Fruit fly (Drosophila melanogaster): ENCODE data around the gene SLIRP1.

Gene SLIRP1

DNA sequence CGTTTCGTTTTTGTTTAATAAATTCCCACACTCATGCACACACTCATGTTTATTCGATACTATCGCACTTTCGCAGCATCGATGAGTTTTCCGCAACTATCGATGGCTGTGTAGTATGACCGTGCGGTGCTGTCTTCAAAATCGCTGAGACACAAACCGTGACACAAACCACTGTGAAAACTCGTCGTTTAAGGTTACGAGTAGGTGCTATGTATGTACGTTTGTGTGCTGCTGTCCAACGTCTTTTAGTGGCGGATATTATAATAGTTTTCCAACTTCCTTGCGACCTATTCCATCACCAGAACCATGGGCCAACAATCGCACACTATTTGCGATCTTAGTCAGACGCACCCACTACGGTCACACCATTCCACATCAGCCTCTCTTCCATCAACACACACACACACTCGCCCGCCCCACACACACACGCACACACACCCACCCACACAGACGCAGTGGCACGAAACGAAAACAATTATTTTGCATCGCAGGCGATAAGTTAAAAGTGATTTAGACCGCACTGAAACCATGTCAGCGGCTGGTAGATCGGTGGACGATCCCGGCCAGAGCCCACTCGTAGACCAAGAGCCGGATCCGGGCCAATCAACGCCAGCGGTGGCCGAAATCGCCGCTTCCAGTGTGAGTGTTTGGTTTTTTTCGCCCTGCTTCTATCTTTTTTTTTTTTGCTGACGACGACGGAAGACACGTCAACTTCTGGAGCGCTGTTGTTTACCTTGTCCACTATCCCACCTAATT is 5.0 kb upstream of the SLIRP1 start, which contains the start of the genes Dd and CG1486 (continued):
- no peak for TF ChIP-seq zen (tag; optimal IDR thresholded peaks at IDR 0.05)
- TF ChIP-seq dmrt99B (tag; optimal IDR thresholded peaks at IDR 0.05) = no peak
- no peak for TF ChIP-seq CG4730 (GFP tag; IDR thresholded peaks at IDR 0.05)
- TF ChIP-seq rib (GFP tag; IDR thresholded peaks at IDR 0.05) = no peak
- TF ChIP-seq E2f1 (GFP tag; IDR thresholded peaks at IDR 0.05) = no peak
- TF ChIP-seq yki (optimal IDR thresholded peaks at IDR 0.05) = peak; percentile 9
- no peak for TF ChIP-seq CG6175 (GFP tag; IDR thresholded peaks at IDR 0.05)
- TF ChIP-seq Dll (GFP tag; IDR thresholded peaks at IDR 0.05; ENCODE audit: partially characterized antibody) = peak; percentile 86
- TF ChIP-seq CG9932 (GFP tag; IDR thresholded peaks at IDR 0.05) = 0 out of 2 replicates have a peak, but pooled peaks have one; percentile 31
- TF ChIP-seq wor (GFP tag; IDR thresholded peaks at IDR 0.05) = no peak
- TF ChIP-seq MTF-1 (GFP tag; optimal IDR thresholded peaks at IDR 0.05; ENCODE audit: borderline replicate concordance) = no peak
- TF ChIP-seq Stat92E (GFP tag; optimal IDR thresholded peaks at IDR 0.05) = peak in 1 of 3 experiments; percentile 4
- TF ChIP-seq org-1 (GFP tag; optimal IDR thresholded peaks at IDR 0.05) = no peak
- TF ChIP-seq tup (GFP tag; optimal IDR thresholded peaks at IDR 0.05) = no peak
- TF ChIP-seq odd (GFP tag; optimal IDR thresholded peaks at IDR 0.05) = no peak
- no peak for TF ChIP-seq CG9727 (GFP tag; optimal IDR thresholded peaks at IDR 0.05)
- peak; percentile 79 for TF ChIP-seq CG14710 (tag; optimal IDR thresholded peaks at IDR 0.05)
- no peak for TF ChIP-seq CG4820 (GFP tag; optimal IDR thresholded peaks at IDR 0.05)
- peak; percentile 63 for TF ChIP-seq CG15514 (GFP tag; optimal IDR thresholded peaks at IDR 0.05)
- TF ChIP-seq Atf6 (GFP tag; IDR thresholded peaks at IDR 0.05) = no peak
- TF ChIP-seq CG12942 (GFP tag; optimal IDR thresholded peaks at IDR 0.05) = no peak
- TF ChIP-seq abd-A (tag; optimal IDR thresholded peaks at IDR 0.05) = no peak
- no peak for TF ChIP-seq schlank (tag; optimal IDR thresholded peaks at IDR 0.05)
- TF ChIP-seq pita (GFP tag; optimal IDR thresholded peaks at IDR 0.05) = peak; percentile 66
- no peak for TF ChIP-seq Meics (GFP tag; optimal IDR thresholded peaks at IDR 0.05)
- no peak for TF ChIP-seq lmd (GFP tag; IDR thresholded peaks at IDR 0.05)
- TF ChIP-seq Sry-δ (GFP tag; optimal IDR thresholded peaks at IDR 0.05) = peak; percentile 90
- TF ChIP-seq amos (GFP tag; IDR thresholded peaks at IDR 0.05; ENCODE audit: partially characterized antibody) = peak; percentile 93
- no peak for TF ChIP-seq CG12236 (GFP tag; optimal IDR thresholded peaks at IDR 0.05)
- TF ChIP-seq CG17612 (GFP tag; IDR thresholded peaks at IDR 0.05) = no peak
- peak; percentile 48; the same call in 1 of the 2 replicates for TF ChIP-seq MBD-R2 (GFP tag; IDR thresholded peaks at IDR 0.05)
- TF ChIP-seq row (GFP tag; IDR thresholded peaks at IDR 0.05) = peak; percentile 68
- no peak for TF ChIP-seq cad (GFP tag; optimal IDR thresholded peaks at IDR 0.05)
- no peak for TF ChIP-seq gsb-n (tag; optimal IDR thresholded peaks at IDR 0.05)
- TF ChIP-seq br (optimal IDR thresholded peaks at IDR 0.05) = no peak
- peak; percentile 87 for TF ChIP-seq CG14860 (GFP tag; IDR thresholded peaks at IDR 0.05; ENCODE audit: partially characterized antibody)
- TF ChIP-seq disco-r (GFP tag; optimal IDR thresholded peaks at IDR 0.05) = no peak
- no peak for TF ChIP-seq fru (optimal IDR thresholded peaks at IDR 0.05)
- no peak for TF ChIP-seq corto (GFP tag; optimal IDR thresholded peaks at IDR 0.05)
- TF ChIP-seq ind (GFP tag; optimal IDR thresholded peaks at IDR 0.05) = no peak
- no peak for TF ChIP-seq ash1 (GFP tag; optimal IDR thresholded peaks at IDR 0.05)
- no peak for TF ChIP-seq CG6854 (GFP tag; optimal IDR thresholded peaks at IDR 0.05)
- TF ChIP-seq Rx (GFP tag; IDR thresholded peaks at IDR 0.05) = no peak
- peak; percentile 29 for TF ChIP-seq CG2120 (GFP tag; optimal IDR thresholded peaks at IDR 0.05)
- TF ChIP-seq Hmr (GFP tag; optimal IDR thresholded peaks at IDR 0.05) = no peak
- TF ChIP-seq CG8281 (tag; optimal IDR thresholded peaks at IDR 0.05) = no peak
- no peak for TF ChIP-seq CG12219 (GFP tag; optimal IDR thresholded peaks at IDR 0.05)
- no peak for TF ChIP-seq trh (GFP tag; optimal IDR thresholded peaks at IDR 0.05)
- TF ChIP-seq CG15696 (tag; optimal IDR thresholded peaks at IDR 0.05) = no peak
- TF ChIP-seq CG10565 (GFP tag; optimal IDR thresholded peaks at IDR 0.05) = no peak
- TF ChIP-seq Hmx (GFP tag; optimal IDR thresholded peaks at IDR 0.05) = no peak

Measured in whole organism, embryonic.